Worm (Caenorhabditis elegans) whole organism, young adult: Measurements from ENCODE around the gene clc-29.

Experiments
- D2030.7 ChIP-seq: fragments of 200-800 bp; sonication (Bioruptor generic); IDR thresholded peaks from 2 replicates; pipeline ENCODE4 v1.3.6; 2022; ENCODE audit warnings: missing genetic modification reagents, missing genetic modification characterization, missing compliant biosample characterization
- lsy-27 ChIP-seq: sonication (generic microtip); optimal IDR thresholded peaks from 2 replicates; lab custom pipeline; 2017; ENCODE audit warnings: missing genetic modification characterization, mild to moderate bottlenecking, missing compliant biosample characterization, antibody characterized with exemption, missing genotype, borderline replicate concordance; ENCODE audit not compliant: insufficient read depth
- sdz-38 ChIP-seq: sonication (generic microtip); optimal IDR thresholded peaks from 2 replicates; lab custom pipeline; 2016; ENCODE audit warnings: missing genotype, missing genetic modification characterization, missing compliant biosample characterization

ce11 chrIII:8331211-8331610 lies 16.5 kb downstream of the clc-29 start, which contains the start of gene iglr-2:
- TF ChIP-seq sdz-38: no peak
- TF ChIP-seq lsy-27 (tag; lab: Kevin White, UChicago): no peak
- TF ChIP-seq D2030.7: no peak
